Worm (Caenorhabditis elegans) whole organism, L4 larva: Measurements from ENCODE around the gene osm-3.

Experiments used
- D1046.2 ChIP-seq: fragments of 200-800 bp; sonication (Bioruptor generic); IDR thresholded peaks from 2 replicates; pipeline ENCODE4 v1.3.6; 2022; ENCODE audit warnings: missing genetic modification characterization, missing compliant biosample characterization
- F10B5.3 ChIP-seq: sonication (generic microtip); optimal IDR thresholded peaks from 2 replicates; lab custom pipeline; 2016; ENCODE audit warnings: mild to moderate bottlenecking, missing genetic modification characterization, missing compliant biosample characterization
- F26F4.8 ChIP-seq: fragments of 200-800 bp; sonication (Bioruptor generic); conservative IDR thresholded peaks from 2 replicates; pipeline ENCODE4 v1.3.6; 2022; ENCODE audit warnings: missing genetic modification characterization, missing compliant biosample characterization
- F44E2.7 ChIP-seq: fragments of 200-800 bp; sonication (Bioruptor generic); IDR thresholded peaks from 2 replicates; pipeline ENCODE4 v2.1.2; 2022; ENCODE audit warnings: missing genetic modification characterization, missing compliant biosample characterization
- R02D3.7 ChIP-seq: fragments of 150-350 bp; sonication (generic microtip); optimal IDR thresholded peaks from 3 replicates; lab custom pipeline; 2014; ENCODE audit warnings: missing biosample characterization, missing genetic modification characterization
- Y5F2A.4 ChIP-seq: fragments of 200-800 bp; sonication (Bioruptor generic); optimal IDR thresholded peaks from 2 replicates; lab custom pipeline; 2018; ENCODE audit warnings: mild to moderate bottlenecking, missing genetic modification characterization, missing compliant biosample characterization
- ZK337.2 ChIP-seq: fragments of 200-800 bp; sonication (Bioruptor generic); IDR thresholded peaks from 2 replicates; pipeline ENCODE4 v1.3.6; 2022; ENCODE audit warnings: missing genetic modification reagents, missing genetic modification characterization, missing compliant biosample characterization
- arid-1 ChIP-seq: fragments of 200-800 bp; sonication (Bioruptor generic); conservative IDR thresholded peaks from 2 replicates; pipeline ENCODE4 v1.3.6; 2022; ENCODE audit warnings: missing genetic modification reagents, missing genetic modification characterization, missing compliant biosample characterization
- ceh-28 ChIP-seq: fragments of 150-350 bp; optimal IDR thresholded peaks from 2 replicates; lab custom pipeline; 2014; ENCODE audit warnings: missing biosample characterization, missing genetic modification reagents, missing genetic modification characterization
- ceh-44 ChIP-seq: fragments of 200-800 bp; sonication (Bioruptor generic); IDR thresholded peaks from 2 replicates; pipeline ENCODE4 v1.3.6; 2022; ENCODE audit warnings: missing genetic modification reagents, missing genetic modification characterization, missing compliant biosample characterization
- ceh-82 ChIP-seq: sonication (generic microtip); optimal IDR thresholded peaks from 2 replicates; lab custom pipeline; 2017; ENCODE audit warnings: missing biosample characterization, missing genetic modification characterization
- ces-1 ChIP-seq: fragments of 150-350 bp; sonication (generic microtip); optimal IDR thresholded peaks from 4 replicates; lab custom pipeline; 2014; ENCODE audit warnings: missing biosample characterization, missing genetic modification reagents, missing genetic modification characterization
- daf-16 ChIP-seq, 3 experiments: sonication (generic microtip); optimal IDR thresholded peaks; 2 replicates each; lab custom pipeline; 2016 to 2017; ENCODE audit warnings: missing genetic modification characterization in 3 of 3, missing genetic modification reagents in 3 of 3, mild to moderate bottlenecking in 2 of 3, missing compliant biosample characterization in 2 of 3, missing biosample characterization in 1 of 3, moderate library complexity in 1 of 3
- daf-19 ChIP-seq: fragments of 200-800 bp; sonication (Bioruptor generic); conservative IDR thresholded peaks from 2 replicates; pipeline ENCODE4 v1.3.6; 2022; ENCODE audit warnings: missing genetic modification characterization, missing compliant biosample characterization
- daf-8 ChIP-seq: fragments of 200-800 bp; sonication (Bioruptor generic); IDR thresholded peaks from 2 replicates; pipeline ENCODE4 v1.3.6; 2022; ENCODE audit warnings: missing genetic modification characterization, missing compliant biosample characterization
- dmd-9 ChIP-seq: fragments of 200-800 bp; sonication (Bioruptor generic); IDR thresholded peaks from 2 replicates; pipeline ENCODE4 v1.3.6; 2022; ENCODE audit warnings: missing genetic modification reagents, missing genetic modification characterization, missing compliant biosample characterization
- dpl-1 ChIP-seq: fragments of 150-350 bp; optimal IDR thresholded peaks from 2 replicates; lab custom pipeline; 2014; ENCODE audit warnings: missing biosample characterization, missing genetic modification reagents, missing genetic modification characterization
- egl-27 ChIP-seq: sonication (generic microtip); optimal IDR thresholded peaks from 3 replicates; lab custom pipeline; 2017; ENCODE audit warnings: missing biosample characterization, missing genetic modification reagents, missing genetic modification characterization
- hmg-1.1 ChIP-seq: fragments of 200-800 bp; sonication (Bioruptor generic); IDR thresholded peaks from 2 replicates; pipeline ENCODE4 v1.3.6; 2022; ENCODE audit warnings: missing genetic modification reagents, missing genetic modification characterization, missing compliant biosample characterization
- jun-1 ChIP-seq: fragments of 150-350 bp; optimal IDR thresholded peaks from 2 replicates; lab custom pipeline; 2014; ENCODE audit warnings: missing biosample characterization, missing genetic modification reagents, missing genetic modification characterization
- lin-13 ChIP-seq: fragments of 150-350 bp; optimal IDR thresholded peaks from 2 replicates; lab custom pipeline; 2014; ENCODE audit warnings: missing biosample characterization, missing genetic modification reagents, missing genetic modification characterization
- lin-38 ChIP-seq: fragments of 200-800 bp; sonication (Bioruptor generic); IDR thresholded peaks from 2 replicates; pipeline ENCODE4 v1.3.6; 2022; ENCODE audit warnings: missing genetic modification reagents, missing genetic modification characterization, missing compliant biosample characterization
- lsy-2 ChIP-seq, 2 experiments: fragments of 150-350 bp in 1 of 2; sonication (generic microtip) in 1 of 2; optimal IDR thresholded peaks; 2 replicates each; lab custom pipeline; 2014 to 2017; ENCODE audit warnings: missing biosample characterization in 2 of 2, missing genetic modification characterization in 2 of 2
- madf-5 ChIP-seq, 2 experiments: fragments of 200-800 bp; sonication (Bioruptor generic); IDR thresholded peaks; 2 replicates each; pipeline ENCODE4 v1.3.6; 2022; ENCODE audit warnings: missing compliant biosample characterization in 2 of 2, missing genetic modification characterization in 2 of 2
- mdl-1 ChIP-seq, 2 experiments: fragments of 150-350 bp in 1 of 2; sonication (generic microtip) in 1 of 2; optimal IDR thresholded peaks; 2 replicates each; lab custom pipeline; 2014 to 2017; ENCODE audit warnings: missing biosample characterization in 2 of 2, missing genetic modification characterization in 2 of 2
- mep-1 ChIP-seq: fragments of 150-350 bp; sonication (generic microtip); optimal IDR thresholded peaks from 3 replicates; lab custom pipeline; 2014; ENCODE audit warnings: missing biosample characterization, missing genetic modification characterization
- mes-2 ChIP-seq: sonication (generic microtip); optimal IDR thresholded peaks from 2 replicates; lab custom pipeline; 2016; ENCODE audit warnings: missing genotype, mild to moderate bottlenecking, missing genetic modification characterization, missing compliant biosample characterization; ENCODE audit not compliant: poor library complexity, severe bottlenecking
- mxl-3 ChIP-seq: fragments of 200-800 bp; sonication (Bioruptor generic); optimal IDR thresholded peaks from 2 replicates; lab custom pipeline; 2018; ENCODE audit warnings: mild to moderate bottlenecking, missing genetic modification characterization, missing compliant biosample characterization
- nhr-10 ChIP-seq: fragments of 150-350 bp; optimal IDR thresholded peaks from 2 replicates; lab custom pipeline; 2014; ENCODE audit warnings: missing biosample characterization, missing genetic modification characterization
- nhr-102 ChIP-seq: sonication (generic microtip); optimal IDR thresholded peaks from 2 replicates; lab custom pipeline; 2016; ENCODE audit warnings: mild to moderate bottlenecking, missing genetic modification characterization, moderate library complexity, missing compliant biosample characterization
- nhr-11 ChIP-seq: fragments of 150-350 bp; optimal IDR thresholded peaks from 2 replicates; lab custom pipeline; 2014; ENCODE audit warnings: missing biosample characterization, missing genetic modification characterization
- nhr-25 ChIP-seq: sonication (generic microtip); optimal IDR thresholded peaks from 2 replicates; lab custom pipeline; 2017; ENCODE audit warnings: missing genetic modification characterization, mild to moderate bottlenecking, missing compliant biosample characterization, antibody characterized with exemption, moderate library complexity, borderline replicate concordance; ENCODE audit not compliant: insufficient read depth
- nhr-28 ChIP-seq: fragments of 150-350 bp; optimal IDR thresholded peaks from 2 replicates; lab custom pipeline; 2014; ENCODE audit warnings: missing biosample characterization, missing genetic modification characterization
- nhr-48 ChIP-seq: sonication (generic microtip); optimal IDR thresholded peaks from 2 replicates; lab custom pipeline; 2016; ENCODE audit warnings: mild to moderate bottlenecking, missing genetic modification characterization, missing compliant biosample characterization
- nhr-76 ChIP-seq: fragments of 150-350 bp; optimal IDR thresholded peaks from 2 replicates; lab custom pipeline; 2014; ENCODE audit warnings: missing biosample characterization, missing genetic modification characterization
- nhr-77 ChIP-seq: fragments of 150-350 bp; optimal IDR thresholded peaks from 2 replicates; lab custom pipeline; 2014; ENCODE audit warnings: missing biosample characterization, missing genetic modification characterization
- pha-4 ChIP-seq, 2 experiments: fragments of 150-350 bp in 1 of 2; fragments of 200-800 bp in 1 of 2; sonication (Bioruptor generic) in 1 of 2; IDR thresholded peaks in 1 of 2; optimal IDR thresholded peaks in 1 of 2; 2 replicates each; pipeline versions ENCODE4 v1.3.6 to Lab custom; 2014 to 2022; ENCODE audit warnings: missing genetic modification characterization in 2 of 2, missing genetic modification reagents in 2 of 2, missing biosample characterization in 1 of 2, missing compliant biosample characterization in 1 of 2
- saeg-2 ChIP-seq: fragments of 200-800 bp; sonication (Bioruptor generic); IDR thresholded peaks from 2 replicates; pipeline ENCODE4 v1.3.6; 2022; ENCODE audit warnings: missing genetic modification reagents, missing genetic modification characterization, missing compliant biosample characterization
- sdz-12 ChIP-seq: fragments of 200-800 bp; sonication (Bioruptor generic); optimal IDR thresholded peaks from 2 replicates; lab custom pipeline; 2018; ENCODE audit warnings: mild to moderate bottlenecking, missing genetic modification characterization, missing compliant biosample characterization
- skn-1 ChIP-seq: fragments of 150-350 bp; optimal IDR thresholded peaks from 2 replicates; lab custom pipeline; 2014; ENCODE audit warnings: missing biosample characterization, missing genetic modification characterization
- snpc-4 ChIP-seq: fragments of 150-350 bp; optimal IDR thresholded peaks from 2 replicates; lab custom pipeline; 2014; ENCODE audit warnings: missing biosample characterization, missing genetic modification characterization
- unc-62 ChIP-seq, 3 experiments: fragments of 150-350 bp in 1 of 3; sonication (generic microtip); optimal IDR thresholded peaks in 2 of 3; peaks in 1 of 3; 1 replicate in 1 of 3; 2 replicates in 2 of 3; lab custom pipeline; 2014 to 2017; ENCODE audit warnings: missing biosample characterization in 3 of 3, missing genetic modification characterization in 3 of 3, missing genetic modification reagents in 3 of 3, missing genotype in 1 of 3
- zfp-2 ChIP-seq: sonication (generic microtip); optimal IDR thresholded peaks from 2 replicates; lab custom pipeline; 2016; ENCODE audit warnings: mild to moderate bottlenecking, missing genetic modification characterization, missing compliant biosample characterization
- zip-2 ChIP-seq: fragments of 150-350 bp; optimal IDR thresholded peaks from 2 replicates; lab custom pipeline; 2014; ENCODE audit warnings: missing biosample characterization, missing genetic modification characterization
- ztf-7 ChIP-seq: fragments of 150-350 bp; optimal IDR thresholded peaks from 2 replicates; lab custom pipeline; 2014; ENCODE audit warnings: missing biosample characterization, missing genetic modification characterization

osm-3 gene

DNA sequence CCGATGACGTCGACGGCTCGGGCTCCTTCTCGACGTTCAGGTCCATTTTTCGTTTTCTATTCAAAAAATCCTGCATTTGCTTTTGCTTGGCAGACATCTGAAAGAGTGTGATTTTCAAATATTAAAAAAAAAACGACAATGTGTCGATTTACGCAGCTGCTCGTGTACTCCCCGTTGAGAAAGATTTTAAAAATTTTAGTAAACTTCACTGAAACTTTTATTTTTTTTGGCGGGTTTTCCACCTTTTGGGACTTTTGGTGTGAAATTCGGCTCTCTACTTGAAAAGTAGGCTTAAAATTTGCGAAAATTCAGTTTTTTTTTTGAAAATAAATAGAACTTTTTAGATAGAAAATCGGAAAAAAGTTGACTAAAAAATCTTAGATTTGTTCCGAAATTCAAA lies 6.2 kb upstream of the osm-3 start, which contains the start of gene M02B7.7:
TSS of gene M02B7.7 (minus strand) at position 101 of the 400 bp plus-strand sequence.
- TF ChIP-seq ces-1 (GFP tag; lab: Kevin White, UChicago), result no peak
- peak; percentile 3 for TF ChIP-seq mes-2 (tag; lab: Kevin White, UChicago)

DNA sequence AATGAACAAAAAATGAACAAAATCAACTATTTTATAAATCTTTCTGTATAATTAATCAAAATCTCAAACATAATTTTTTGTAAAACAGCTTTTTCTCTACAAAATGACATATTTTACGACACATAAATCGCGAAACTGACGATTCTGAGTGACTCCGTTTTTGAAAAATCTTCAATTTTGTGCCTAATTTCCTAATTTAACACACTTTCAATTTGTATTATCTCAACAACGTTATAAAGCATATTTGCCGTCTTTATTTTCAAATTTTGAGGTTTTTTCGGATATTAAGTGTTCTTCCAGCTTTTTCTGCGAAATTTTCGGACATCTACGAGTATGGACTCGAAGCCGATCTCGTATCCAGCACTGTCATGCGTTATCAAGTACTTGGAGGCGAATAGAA lies 4.4 kb upstream of the osm-3 start, which contains the start of gene fbxc-47:
TSS of gene fbxc-47 (plus strand) at position 301 of the 400 bp plus-strand sequence.
- TF ChIP-seq F10B5.3 (tag; lab: Kevin White, UChicago), result no peak
- peak in 1 of 2 experiments; percentile 9 for TF ChIP-seq unc-62 (GFP tag; optimal IDR thresholded peaks at IDR 0.05 in 1 of 2; lab: Kevin White, UChicago)
- TF ChIP-seq unc-62 (tag; optimal IDR thresholded peaks at IDR 0.05; lab: Kevin White, UChicago), result no peak
- TF ChIP-seq, all 104 proteins: peak for 1

ce11 chrIV:3803252-3803651 lies 2.4 kb upstream of the osm-3 start, which contains the start of the genes algn-14 and M02B7.2:
algn-14 (minus strand) TSS chrIV:3803426.
M02B7.2 (plus strand) TSS chrIV:3803581.
- TF ChIP-seq arid-1 (GFP tag; lab: Robert Waterston, UW), result no peak
- TF ChIP-seq unc-62 (GFP tag; optimal IDR thresholded peaks at IDR 0.05 in 1 of 2; lab: Kevin White, UChicago), result peak in 1 of 2 experiments; percentile 68
- no peak for TF ChIP-seq unc-62 (tag; optimal IDR thresholded peaks at IDR 0.05; lab: Kevin White, UChicago)
- peak; percentile 11 for TF ChIP-seq nhr-11 (tag; lab: Kevin White, UChicago)
- no peak for TF ChIP-seq zfp-2 (tag; lab: Kevin White, UChicago)
- TF ChIP-seq daf-8 (GFP tag; lab: Robert Waterston, UW), result no peak
- TF ChIP-seq snpc-4 (tag; lab: Kevin White, UChicago), result no peak
- TF ChIP-seq mdl-1 (tag; optimal IDR thresholded peaks at IDR 0.05; lab: Kevin White, UChicago), result no peak
- no peak for TF ChIP-seq nhr-77 (tag; lab: Kevin White, UChicago)
- TF ChIP-seq D1046.2 (GFP tag; lab: Robert Waterston, UW), result no peak
- no peak for TF ChIP-seq lin-13 (GFP tag; lab: Kevin White, UChicago)
- TF ChIP-seq nhr-28 (tag; lab: Kevin White, UChicago), result peak; percentile 5
- no peak for TF ChIP-seq ceh-28 (tag; lab: Kevin White, UChicago)
- no peak for TF ChIP-seq madf-5 (GFP tag; IDR thresholded peaks at IDR 0.05; lab: Robert Waterston, UW)
- TF ChIP-seq ces-1 (GFP tag; lab: Kevin White, UChicago), result no peak
- no peak for TF ChIP-seq skn-1
- peak; percentile 49 for TF ChIP-seq lin-38 (GFP tag; lab: Robert Waterston, UW)
- no peak for TF ChIP-seq pha-4 (GFP tag; IDR thresholded peaks at IDR 0.05; lab: Robert Waterston, UW)
- TF ChIP-seq pha-4 (tag; optimal IDR thresholded peaks at IDR 0.05; lab: Kevin White, UChicago), result no peak
- no peak for TF ChIP-seq ceh-82 (tag; lab: Kevin White, UChicago)
- TF ChIP-seq saeg-2 (GFP tag; lab: Robert Waterston, UW), result no peak
- peak in 1 of 2 experiments; percentile 83 for TF ChIP-seq lsy-2 (tag; optimal IDR thresholded peaks at IDR 0.05; lab: Kevin White, UChicago)
- TF ChIP-seq zip-2 (tag; lab: Kevin White, UChicago), result no peak
- 0 out of 2 replicates have a peak, but pooled peaks have one; percentile 27 for TF ChIP-seq hmg-1.1 (GFP tag; lab: Robert Waterston, UW)
- peak; percentile 49 for TF ChIP-seq nhr-102 (tag; lab: Kevin White, UChicago)
- no peak for TF ChIP-seq daf-16 (GFP tag; optimal IDR thresholded peaks at IDR 0.05; lab: Kevin White, UChicago)
- peak; percentile 60 for TF ChIP-seq daf-16 (tag; optimal IDR thresholded peaks at IDR 0.05; lab: Kevin White, UChicago)
- TF ChIP-seq mep-1 (tag; lab: Kevin White, UChicago), result peak; percentile 55
- no peak for TF ChIP-seq Y5F2A.4 (GFP tag; lab: Kevin White, UChicago)
- peak; percentile 69 for TF ChIP-seq dpl-1 (GFP tag; lab: Kevin White, UChicago)
- TF ChIP-seq nhr-10 (tag; lab: Kevin White, UChicago), result no peak
- peak; percentile 83; the same call in 1 of the 2 replicates for TF ChIP-seq ZK337.2 (GFP tag; lab: Robert Waterston, UW)
- no peak for TF ChIP-seq jun-1
- no peak for TF ChIP-seq mxl-3 (GFP tag; lab: Kevin White, UChicago)
- no peak for TF ChIP-seq nhr-25
- peak; percentile 42 for TF ChIP-seq ztf-7 (tag; lab: Kevin White, UChicago)
- no peak for TF ChIP-seq F44E2.7 (GFP tag; lab: Robert Waterston, UW)
- no peak for TF ChIP-seq egl-27 (tag; lab: Kevin White, UChicago)
- TF ChIP-seq sdz-12 (GFP tag; lab: Kevin White, UChicago), result no peak
- TF ChIP-seq daf-19 (GFP tag; lab: Robert Waterston, UW), result no peak
- no peak for TF ChIP-seq F26F4.8 (GFP tag; lab: Robert Waterston, UW)
- TF ChIP-seq nhr-48, result no peak
- TF ChIP-seq ceh-44, result no peak
- no peak for TF ChIP-seq dmd-9 (GFP tag; lab: Robert Waterston, UW)
- TF ChIP-seq nhr-76 (tag; lab: Kevin White, UChicago), result no peak
- peak; percentile 81 for TF ChIP-seq R02D3.7 (tag; lab: Kevin White, UChicago)
